Fruit fly (Drosophila melanogaster) whole organism, embryonic: ENCODE results near the gene vito.

Experiments used
- Aef1 ChIP-seq: fragments of 200-800 bp; sonication (Bioruptor generic); IDR thresholded peaks from 3 replicates; pipeline ENCODE4 v1.3.6; 2022; ENCODE audit warnings: missing biosample characterization, missing genetic modification characterization
- Blimp-1 ChIP-seq: fragments of 200-800 bp; sonication (Bioruptor generic); optimal IDR thresholded peaks from 3 replicates; lab custom pipeline; 2018; ENCODE audit warnings: missing biosample characterization, missing genetic modification characterization, mild to moderate bottlenecking, moderate library complexity, missing genetic modification reagents
- C15 ChIP-seq: fragments of 200-800 bp; sonication (Bioruptor generic); IDR thresholded peaks from 3 replicates; pipeline ENCODE4 v1.3.6; 2022; ENCODE audit warnings: missing biosample characterization, missing genetic modification characterization
- CG11085 ChIP-seq: fragments of 200-800 bp; sonication (Bioruptor generic); IDR thresholded peaks from 2 replicates; pipeline ENCODE4 v1.3.6; 2022; ENCODE audit warnings: missing biosample characterization, missing genetic modification characterization
- CG11398 ChIP-seq: fragments of 200-800 bp; sonication (Bioruptor generic); optimal IDR thresholded peaks from 2 replicates; lab custom pipeline; 2016; ENCODE audit warnings: missing biosample characterization, missing genetic modification characterization
- CG11695 ChIP-seq: fragments of 200-800 bp; sonication (Bioruptor generic); IDR thresholded peaks from 3 replicates; pipeline ENCODE4 v1.3.6; 2022; ENCODE audit warnings: missing biosample characterization, missing genetic modification characterization
- CG13296 ChIP-seq: fragments of 200-800 bp; sonication (Bioruptor generic); optimal IDR thresholded peaks from 3 replicates; lab custom pipeline; 2018; ENCODE audit warnings: missing biosample characterization, mild to moderate bottlenecking, missing genetic modification characterization
- CG15073 ChIP-seq: fragments of 200-800 bp; sonication (Bioruptor generic); optimal IDR thresholded peaks from 2 replicates; lab custom pipeline; 2016; ENCODE audit warnings: missing biosample characterization, missing genetic modification characterization
- CG1832 ChIP-seq: fragments of 200-800 bp; sonication (Bioruptor generic); optimal IDR thresholded peaks from 2 replicates; lab custom pipeline; 2017; ENCODE audit warnings: missing biosample characterization, mild to moderate bottlenecking, missing genetic modification characterization, inconsistent platforms
- CG3163 ChIP-seq: fragments of 200-800 bp; sonication (Bioruptor generic); optimal IDR thresholded peaks from 3 replicates; lab custom pipeline; 2016; ENCODE audit warnings: missing biosample characterization, missing genetic modification characterization
- CG32772 ChIP-seq: fragments of 200-800 bp; sonication (Bioruptor generic); IDR thresholded peaks from 2 replicates; pipeline ENCODE4 v1.3.6; 2022; ENCODE audit warnings: missing biosample characterization, missing genetic modification characterization
- CG3281 ChIP-seq: fragments of 200-800 bp; sonication (Bioruptor generic); optimal IDR thresholded peaks from 3 replicates; lab custom pipeline; 2017; ENCODE audit warnings: missing biosample characterization, mild to moderate bottlenecking, missing genetic modification characterization
- CG3407 ChIP-seq: fragments of 200-800 bp; sonication (Bioruptor generic); optimal IDR thresholded peaks from 2 replicates; lab custom pipeline; 2018; ENCODE audit warnings: missing biosample characterization, mild to moderate bottlenecking, missing genetic modification characterization
- CG4820 ChIP-seq: fragments of 200-800 bp; sonication (Bioruptor generic); optimal IDR thresholded peaks from 3 replicates; lab custom pipeline; 2016; ENCODE audit warnings: missing biosample characterization, missing genetic modification characterization
- CG6689 ChIP-seq: fragments of 200-800 bp; sonication (Bioruptor generic); IDR thresholded peaks from 2 replicates; pipeline ENCODE4 v1.3.6; 2022; ENCODE audit warnings: missing biosample characterization, missing genetic modification characterization
- CG7372 ChIP-seq: fragments of 200-800 bp; sonication (Bioruptor generic); IDR thresholded peaks from 2 replicates; pipeline ENCODE4 v1.3.6; 2022; ENCODE audit warnings: missing biosample characterization, missing genetic modification characterization
- CG7745 ChIP-seq: fragments of 200-800 bp; sonication (Bioruptor generic); optimal IDR thresholded peaks from 2 replicates; lab custom pipeline; 2018; ENCODE audit warnings: missing biosample characterization, mild to moderate bottlenecking, missing genetic modification characterization, moderate library complexity
- CG8388 ChIP-seq: fragments of 200-800 bp; sonication (Bioruptor generic); optimal IDR thresholded peaks from 2 replicates; lab custom pipeline; 2019; ENCODE audit warnings: missing biosample characterization, mild to moderate bottlenecking, missing genetic modification characterization, moderate library complexity
- CG8924 ChIP-seq: fragments of 200-800 bp; optimal IDR thresholded peaks from 3 replicates; lab custom pipeline; 2019; ENCODE audit warnings: missing biosample characterization, mild to moderate bottlenecking, missing genetic modification characterization, moderate library complexity
- CG9609 ChIP-seq: fragments of 200-800 bp; sonication (Bioruptor generic); optimal IDR thresholded peaks from 3 replicates; lab custom pipeline; 2016; ENCODE audit warnings: missing biosample characterization, missing genetic modification characterization
- CHES-1-like ChIP-seq: fragments of 200-800 bp; sonication (Bioruptor generic); optimal IDR thresholded peaks from 2 replicates; lab custom pipeline; 2016; ENCODE audit warnings: missing biosample characterization, missing genetic modification characterization
- D ChIP-seq, 2 experiments: fragments of 200-800 bp in 1 of 2; fragments of >200 bp in 1 of 2; sonication (Bioruptor generic) in 1 of 2; optimal IDR thresholded peaks; 2 replicates in 1 of 2; 3 replicates in 1 of 2; lab custom pipeline; 2017; ENCODE audit warnings: mild to moderate bottlenecking in 1 of 2, missing biosample characterization in 1 of 2, missing genetic modification characterization in 1 of 2, missing genetic modification reagents in 1 of 2
- Dip3 ChIP-seq: fragments of 200-800 bp; sonication (Bioruptor generic); optimal IDR thresholded peaks from 3 replicates; lab custom pipeline; 2016; ENCODE audit warnings: missing biosample characterization, missing genetic modification characterization
- Doc3 ChIP-seq: fragments of 200-800 bp; sonication (Bioruptor generic); IDR thresholded peaks from 3 replicates; pipeline ENCODE4 v1.3.6; 2022; ENCODE audit warnings: missing biosample characterization, missing genetic modification characterization; ENCODE audit not compliant: partially characterized antibody
- Hmx ChIP-seq: fragments of 200-800 bp; sonication (Bioruptor generic); optimal IDR thresholded peaks from 2 replicates; lab custom pipeline; 2016; ENCODE audit warnings: missing biosample characterization, missing genetic modification characterization
- Hr78 ChIP-seq, 2 experiments: fragments of 200-800 bp in 1 of 2; fragments of >200 bp in 1 of 2; sonication (Bioruptor generic) in 1 of 2; optimal IDR thresholded peaks; 2 replicates each; lab custom pipeline; 2017 to 2019; ENCODE audit warnings: missing biosample characterization in 2 of 2, missing genetic modification characterization in 2 of 2, mild to moderate bottlenecking in 1 of 2, moderate library complexity in 1 of 2
- Lim3 ChIP-seq: fragments of 200-800 bp; sonication (Bioruptor generic); IDR thresholded peaks from 2 replicates; pipeline ENCODE4 v1.3.6; 2022; ENCODE audit warnings: missing biosample characterization, missing genetic modification characterization
- Ravus ChIP-seq: fragments of 200-800 bp; sonication (Bioruptor generic); IDR thresholded peaks from 2 replicates; pipeline ENCODE4 v1.3.6; 2022; ENCODE audit warnings: missing biosample characterization, missing genetic modification characterization
- Sin3A ChIP-seq: fragments of >200 bp; optimal IDR thresholded peaks from 2 replicates; lab custom pipeline; 2018
- Vsx1 ChIP-seq: fragments of 200-800 bp; sonication (Bioruptor generic); optimal IDR thresholded peaks from 2 replicates; lab custom pipeline; 2017; ENCODE audit warnings: missing biosample characterization, mild to moderate bottlenecking, missing genetic modification characterization, missing genetic modification reagents
- ap ChIP-seq: fragments of 200-800 bp; sonication (Bioruptor generic); IDR thresholded peaks from 2 replicates; pipeline ENCODE4 v1.3.6; 2022; ENCODE audit warnings: missing biosample characterization, missing genetic modification characterization
- ara ChIP-seq: fragments of 200-800 bp; sonication (Bioruptor generic); IDR thresholded peaks from 2 replicates; pipeline ENCODE4 v1.3.6; 2022; ENCODE audit warnings: missing biosample characterization, missing genetic modification characterization
- gce ChIP-seq: fragments of 200-800 bp; sonication (Bioruptor generic); IDR thresholded peaks from 3 replicates; pipeline ENCODE4 v1.3.6; 2022; ENCODE audit warnings: missing biosample characterization, missing genetic modification characterization
- grau ChIP-seq: fragments of 200-800 bp; optimal IDR thresholded peaks from 3 replicates; lab custom pipeline; 2019; ENCODE audit warnings: missing biosample characterization, mild to moderate bottlenecking, missing genetic modification characterization, moderate library complexity
- gsb-n ChIP-seq: fragments of 200-800 bp; sonication (Bioruptor generic); optimal IDR thresholded peaks from 3 replicates; lab custom pipeline; 2018; ENCODE audit warnings: missing biosample characterization, mild to moderate bottlenecking, missing genetic modification characterization
- gt ChIP-seq: fragments of 200-800 bp; sonication (Bioruptor generic); IDR thresholded peaks from 2 replicates; pipeline ENCODE4 v1.3.6; 2022; ENCODE audit warnings: missing biosample characterization, missing genetic modification characterization
- inv ChIP-seq: fragments of 200-800 bp; sonication (Bioruptor generic); IDR thresholded peaks from 2 replicates; pipeline ENCODE4 v1.3.6; 2022; ENCODE audit warnings: missing biosample characterization, missing genetic modification characterization; ENCODE audit not compliant: partially characterized antibody
- lab ChIP-seq: fragments of 200-800 bp; sonication (Bioruptor generic); optimal IDR thresholded peaks from 3 replicates; lab custom pipeline; 2017; ENCODE audit warnings: missing biosample characterization, missing genetic modification characterization, mild to moderate bottlenecking, moderate library complexity, missing genetic modification reagents
- lbe ChIP-seq: fragments of 200-800 bp; sonication (Bioruptor generic); optimal IDR thresholded peaks from 2 replicates; lab custom pipeline; 2016; ENCODE audit warnings: missing biosample characterization, mild to moderate bottlenecking, missing genetic modification characterization
- nerfin-2 ChIP-seq: fragments of 200-800 bp; sonication (Bioruptor generic); IDR thresholded peaks from 2 replicates; pipeline ENCODE4 v1.3.6; 2022; ENCODE audit warnings: missing biosample characterization, missing genetic modification characterization; ENCODE audit not compliant: partially characterized antibody
- pfk ChIP-seq: fragments of 200-800 bp; sonication (Bioruptor generic); optimal IDR thresholded peaks from 2 replicates; lab custom pipeline; 2018; ENCODE audit warnings: missing biosample characterization, mild to moderate bottlenecking, missing genetic modification characterization, moderate library complexity
- sens-2 ChIP-seq: fragments of 200-800 bp; sonication (Bioruptor generic); IDR thresholded peaks from 2 replicates; pipeline ENCODE4 v1.3.6; 2022; ENCODE audit warnings: missing biosample characterization, missing genetic modification characterization
- slp2 ChIP-seq: fragments of 200-800 bp; sonication (Bioruptor generic); optimal IDR thresholded peaks from 2 replicates; lab custom pipeline; 2016; ENCODE audit warnings: missing biosample characterization, missing genetic modification characterization
- sqz ChIP-seq: fragments of 200-800 bp; sonication (Bioruptor generic); optimal IDR thresholded peaks from 3 replicates; lab custom pipeline; 2018; ENCODE audit warnings: missing biosample characterization, mild to moderate bottlenecking, missing genetic modification characterization
- sug ChIP-seq: fragments of 200-800 bp; optimal IDR thresholded peaks from 2 replicates; lab custom pipeline; 2019; ENCODE audit warnings: missing biosample characterization, mild to moderate bottlenecking, missing genetic modification characterization, moderate library complexity
- trem ChIP-seq: fragments of 200-800 bp; optimal IDR thresholded peaks from 3 replicates; lab custom pipeline; 2019; ENCODE audit warnings: missing biosample characterization, mild to moderate bottlenecking, missing genetic modification characterization, moderate library complexity
- tx ChIP-seq: fragments of 200-800 bp; sonication (Bioruptor generic); optimal IDR thresholded peaks from 2 replicates; lab custom pipeline; 2016; ENCODE audit warnings: missing biosample characterization, missing genetic modification characterization
- vfl ChIP-seq: fragments of 200-800 bp; sonication (Bioruptor generic); optimal IDR thresholded peaks from 2 replicates; lab custom pipeline; 2016; ENCODE audit warnings: missing biosample characterization, missing genetic modification characterization
- yki ChIP-seq: fragments of >200 bp; optimal IDR thresholded peaks from 3 replicates; lab custom pipeline; 2018
- z ChIP-seq: fragments of 200-800 bp; sonication (Bioruptor generic); IDR thresholded peaks from 3 replicates; pipeline ENCODE4 v1.3.6; 2022; ENCODE audit warnings: missing biosample characterization, missing genetic modification characterization

vito gene

DNA sequence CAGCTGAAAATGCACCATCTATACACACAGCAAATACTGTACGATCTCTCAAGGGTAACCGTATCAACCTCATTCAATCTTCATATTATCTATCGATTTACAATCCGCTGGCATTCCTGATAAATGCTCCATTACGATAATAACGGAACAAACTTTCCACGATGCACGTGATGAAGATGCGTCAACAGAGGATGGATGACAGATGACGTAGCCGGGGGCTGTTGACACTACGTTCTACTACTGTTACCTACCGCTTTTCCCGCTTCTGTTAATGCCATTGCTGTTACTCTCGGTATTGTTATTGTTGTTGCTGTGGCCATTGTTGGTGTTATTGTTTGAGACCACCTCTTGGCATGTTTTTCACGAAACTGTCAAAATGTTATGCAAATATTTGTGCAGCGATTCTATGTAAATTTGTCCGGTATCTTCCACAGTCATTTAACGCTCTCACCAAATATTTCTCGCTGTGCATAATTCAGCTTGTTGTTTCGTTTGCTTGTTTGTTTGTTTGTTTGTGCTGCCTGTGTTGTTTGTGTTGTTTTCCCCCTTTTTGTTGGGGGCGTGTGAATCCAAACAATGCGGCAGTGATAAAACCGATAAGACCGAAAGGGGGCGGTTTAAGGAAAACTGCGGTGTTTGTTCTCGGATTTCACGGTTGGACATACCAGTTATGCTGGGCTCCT lies 46.8 kb upstream of the vito start (continued):
- TF ChIP-seq sqz (GFP tag; lab: Kevin White, UChicago) = peak; percentile 79
- peak; percentile 49; the same call in 1 of the 2 replicates for TF ChIP-seq CG6689 (GFP tag; lab: Robert Waterston, UW)
- peak; percentile 92 for TF ChIP-seq CG3407 (GFP tag; lab: Kevin White, UChicago)
- TF ChIP-seq Ravus (GFP tag; lab: Robert Waterston, UW) = no peak
- no peak for TF ChIP-seq CG11085 (GFP tag; lab: Robert Waterston, UW)
- TF ChIP-seq CG13296 = peak; percentile 74
- TF ChIP-seq sens-2 (GFP tag; lab: Robert Waterston, UW) = no peak
- TF ChIP-seq CG7745 (tag; lab: Kevin White, UChicago) = peak; percentile 75
- peak; percentile 40 for TF ChIP-seq ap
- peak; percentile 28; the same call in 1 of the 3 replicates for TF ChIP-seq Aef1 (GFP tag; lab: Robert Waterston, UW)
- TF ChIP-seq CG4820 = peak; percentile 57
- peak; percentile 71 for TF ChIP-seq slp2 (GFP tag; lab: Kevin White, UChicago)
- TF ChIP-seq yki (lab: Kevin White, UChicago) = no peak
- peak; percentile 74; the same call in 1 of the 3 replicates for TF ChIP-seq gce (GFP tag; lab: Robert Waterston, UW)
- peak; percentile 14 for TF ChIP-seq sug (tag; lab: Kevin White, UChicago)
- peak; percentile 17; the same call in 1 of the 2 replicates for TF ChIP-seq CG32772
- TF ChIP-seq CG8924 = peak; percentile 86
- TF ChIP-seq gt = no peak
- no peak for TF ChIP-seq vfl (GFP tag; lab: Kevin White, UChicago)
- no peak for TF ChIP-seq CG1832 (GFP tag; lab: Kevin White, UChicago)
- peak; percentile 81 for TF ChIP-seq CHES-1-like
- TF ChIP-seq gsb-n (tag; lab: Kevin White, UChicago) = peak; percentile 86
- no peak for TF ChIP-seq lbe (GFP tag; lab: Kevin White, UChicago)
- peak; percentile 88 for TF ChIP-seq ara
- no peak for TF ChIP-seq D (optimal IDR thresholded peaks at IDR 0.05; lab: Kevin White, UChicago)
- peak; percentile 92 for TF ChIP-seq D (GFP tag; optimal IDR thresholded peaks at IDR 0.05; lab: Kevin White, UChicago)
- peak; percentile 88 for TF ChIP-seq lab
- peak; percentile 42 for TF ChIP-seq pfk (GFP tag; lab: Kevin White, UChicago)
- peak; percentile 61 for TF ChIP-seq grau (tag; lab: Kevin White, UChicago)
- TF ChIP-seq CG3281 = peak; percentile 76
- peak; percentile 56 for TF ChIP-seq tx (GFP tag; lab: Kevin White, UChicago)
- TF ChIP-seq Blimp-1 = peak; percentile 89
- TF ChIP-seq trem (tag; lab: Kevin White, UChicago) = peak; percentile 72
- peak in 1 of 2 experiments; percentile 14 for TF ChIP-seq Hr78 (GFP tag; optimal IDR thresholded peaks at IDR 0.05; lab: Kevin White, UChicago)
- TF ChIP-seq Doc3 (GFP tag; lab: Robert Waterston, UW) = no peak
- peak; percentile 85 for TF ChIP-seq Vsx1 (GFP tag; lab: Kevin White, UChicago)
- TF ChIP-seq Dip3 (GFP tag; lab: Kevin White, UChicago) = no peak
- no peak for TF ChIP-seq Sin3A (lab: Kevin White, UChicago)
- peak; percentile 80 for TF ChIP-seq CG3163
- TF ChIP-seq Hmx (GFP tag; lab: Kevin White, UChicago) = no peak
- TF ChIP-seq Lim3 = no peak
- TF ChIP-seq CG7372 (GFP tag; lab: Robert Waterston, UW) = no peak
- TF ChIP-seq inv (GFP tag; lab: Robert Waterston, UW) = no peak
- no peak for TF ChIP-seq nerfin-2 (GFP tag; lab: Robert Waterston, UW)
- peak; percentile 71 for TF ChIP-seq CG11695 (GFP tag; lab: Robert Waterston, UW)
- TF ChIP-seq CG15073 = no peak
- 0 out of 3 replicates have a peak, but pooled peaks have one; percentile 51 for TF ChIP-seq z (GFP tag; lab: Robert Waterston, UW)
- TF ChIP-seq CG9609 (GFP tag; lab: Kevin White, UChicago) = peak; percentile 81
- no peak for TF ChIP-seq C15 (GFP tag; lab: Robert Waterston, UW)
- TF ChIP-seq CG8388 (GFP tag; lab: Kevin White, UChicago) = peak; percentile 56
- TF ChIP-seq CG11398 (GFP tag; lab: Kevin White, UChicago) = peak; percentile 93
